Worm (Caenorhabditis elegans): ENCODE measurements around the gene W01F3.2.

DNA sequence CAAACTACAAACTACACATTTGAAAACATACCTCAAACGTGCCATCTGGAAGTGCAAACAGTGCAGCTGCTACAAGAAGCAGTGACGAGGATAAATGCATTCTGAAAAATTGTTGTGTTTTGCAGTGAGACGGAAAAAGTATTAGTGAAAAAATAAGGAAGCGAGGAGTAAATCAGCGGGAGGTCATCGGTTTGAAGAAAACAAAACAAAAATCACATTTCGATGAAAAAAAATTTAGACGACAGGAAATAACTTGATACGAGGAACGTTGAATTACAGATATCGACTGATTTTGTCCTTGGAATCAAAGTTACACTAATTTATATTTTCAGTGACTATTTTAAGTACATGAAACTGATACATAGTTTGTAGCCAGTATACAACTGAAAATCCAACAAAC, 31.5 kb downstream of the W01F3.2 start, which contains the start of gene F53F8.4:
- no peak for TF ChIP-seq ama-1 (optimal IDR thresholded peaks at IDR 0.05)
- TF ChIP-seq ceh-22 (tag; optimal IDR thresholded peaks at IDR 0.05), result no peak
- no peak for TF ChIP-seq dmd-4 (tag; optimal IDR thresholded peaks at IDR 0.05; ENCODE audit: borderline replicate concordance)
- no peak for TF ChIP-seq hlh-6 (tag; optimal IDR thresholded peaks at IDR 0.05)
- no peak for TF ChIP-seq fkh-10 (GFP tag; optimal IDR thresholded peaks at IDR 0.05)
- no peak for TF ChIP-seq ets-4 (tag; optimal IDR thresholded peaks at IDR 0.05)
- no peak for TF ChIP-seq pha-4 (tag; optimal IDR thresholded peaks at IDR 0.05)
- TF ChIP-seq rnt-1 (tag; optimal IDR thresholded peaks at IDR 0.05), result no peak
